Fruit fly (Drosophila melanogaster) whole organism, embryonic: ENCODE results near the gene Gga.

ENCODE experiments used
- Asciz ChIP-seq: fragments of 200-800 bp; sonication (Bioruptor generic); optimal IDR thresholded peaks from 2 replicates; lab custom pipeline; 2017; ENCODE audit warnings: missing biosample characterization, mild to moderate bottlenecking, missing genetic modification characterization, missing genetic modification reagents
- B-H2 ChIP-seq: fragments of 200-800 bp; sonication (Bioruptor generic); optimal IDR thresholded peaks from 2 replicates; lab custom pipeline; 2018; ENCODE audit warnings: missing biosample characterization, mild to moderate bottlenecking, missing genetic modification characterization
- CG10543 ChIP-seq: fragments of 200-800 bp; sonication (Bioruptor generic); optimal IDR thresholded peaks from 3 replicates; lab custom pipeline; 2017; ENCODE audit warnings: missing biosample characterization, mild to moderate bottlenecking, missing genetic modification characterization, moderate library complexity
- CG11093 ChIP-seq: fragments of 200-800 bp; sonication (Bioruptor generic); IDR thresholded peaks from 3 replicates; pipeline ENCODE4 v1.3.6; 2022; ENCODE audit warnings: missing biosample characterization, missing genetic modification characterization
- CG13287 ChIP-seq: fragments of 200-800 bp; sonication (Bioruptor generic); IDR thresholded peaks from 2 replicates; pipeline ENCODE4 v1.3.6; 2022; ENCODE audit warnings: missing biosample characterization, missing genetic modification characterization; ENCODE audit not compliant: partially characterized antibody
- CG13296 ChIP-seq: fragments of 200-800 bp; sonication (Bioruptor generic); optimal IDR thresholded peaks from 3 replicates; lab custom pipeline; 2018; ENCODE audit warnings: missing biosample characterization, mild to moderate bottlenecking, missing genetic modification characterization
- CG14050 ChIP-seq: fragments of 200-800 bp; sonication (Bioruptor generic); IDR thresholded peaks from 3 replicates; pipeline ENCODE4 v1.3.6; 2022; ENCODE audit warnings: missing biosample characterization, missing genetic modification characterization
- CG14860 ChIP-seq: fragments of 200-800 bp; sonication (Bioruptor generic); IDR thresholded peaks from 3 replicates; pipeline ENCODE4 v1.3.6; 2022; ENCODE audit warnings: missing biosample characterization, missing genetic modification characterization; ENCODE audit not compliant: partially characterized antibody
- CG15073 ChIP-seq: fragments of 200-800 bp; sonication (Bioruptor generic); optimal IDR thresholded peaks from 2 replicates; lab custom pipeline; 2016; ENCODE audit warnings: missing biosample characterization, missing genetic modification characterization
- CG1529 ChIP-seq: fragments of 200-800 bp; sonication (Bioruptor generic); optimal IDR thresholded peaks from 3 replicates; lab custom pipeline; 2018; ENCODE audit warnings: missing biosample characterization, missing genetic modification characterization
- CG2120 ChIP-seq: fragments of 200-800 bp; sonication (Bioruptor generic); optimal IDR thresholded peaks from 3 replicates; lab custom pipeline; 2016; ENCODE audit warnings: missing biosample characterization, missing genetic modification characterization
- CG30020 ChIP-seq: fragments of 200-800 bp; optimal IDR thresholded peaks from 2 replicates; lab custom pipeline; 2019; ENCODE audit warnings: missing biosample characterization, mild to moderate bottlenecking, missing genetic modification characterization, moderate library complexity
- CG30431 ChIP-seq: fragments of 200-800 bp; sonication (Bioruptor generic); optimal IDR thresholded peaks from 2 replicates; lab custom pipeline; 2017; ENCODE audit warnings: missing biosample characterization, missing genetic modification characterization
- CG3065 ChIP-seq: fragments of 200-800 bp; sonication (Bioruptor generic); optimal IDR thresholded peaks from 2 replicates; lab custom pipeline; 2016; ENCODE audit warnings: missing biosample characterization, missing genetic modification characterization
- CG3726 ChIP-seq: fragments of 200-800 bp; sonication (Bioruptor generic); IDR thresholded peaks from 3 replicates; pipeline ENCODE4, ENCODE4 v1.3.6; 2022; ENCODE audit warnings: missing biosample characterization, missing genetic modification characterization
- CG43689 ChIP-seq: fragments of 200-800 bp; sonication (Bioruptor generic); IDR thresholded peaks from 2 replicates; pipeline ENCODE4 v1.3.6; 2022; ENCODE audit warnings: missing biosample characterization, missing genetic modification characterization
- CG4424 ChIP-seq: fragments of 200-800 bp; sonication (Bioruptor generic); optimal IDR thresholded peaks from 3 replicates; lab custom pipeline; 2016; ENCODE audit warnings: missing biosample characterization, missing genetic modification characterization
- CG4707 ChIP-seq: fragments of 200-800 bp; sonication (Bioruptor generic); optimal IDR thresholded peaks from 2 replicates; lab custom pipeline; 2018; ENCODE audit warnings: missing biosample characterization, mild to moderate bottlenecking, missing genetic modification characterization, moderate library complexity
- CG6683 ChIP-seq: fragments of 200-800 bp; sonication (Bioruptor generic); optimal IDR thresholded peaks from 2 replicates; lab custom pipeline; 2017; ENCODE audit warnings: missing biosample characterization, mild to moderate bottlenecking, missing genetic modification characterization, missing genetic modification reagents
- CG8478 ChIP-seq: fragments of >200 bp; optimal IDR thresholded peaks from 2 replicates; lab custom pipeline; 2018
- CG9215 ChIP-seq: fragments of 200-800 bp; sonication (Bioruptor generic); IDR thresholded peaks from 2 replicates; pipeline ENCODE4 v1.3.6; 2022; ENCODE audit warnings: missing biosample characterization, missing genetic modification characterization
- CG9876 ChIP-seq: fragments of 200-800 bp; sonication (Bioruptor generic); optimal IDR thresholded peaks from 2 replicates; lab custom pipeline; 2016; ENCODE audit warnings: missing biosample characterization, missing genetic modification characterization
- Doc2 ChIP-seq: fragments of 200-800 bp; sonication (Bioruptor generic); IDR thresholded peaks from 2 replicates; pipeline ENCODE4 v1.3.6; 2022; ENCODE audit warnings: missing biosample characterization, missing genetic modification characterization
- Drgx ChIP-seq: fragments of 200-800 bp; sonication (Bioruptor generic); IDR thresholded peaks from 2 replicates; pipeline ENCODE4 v1.3.6; 2022; ENCODE audit warnings: missing biosample characterization, missing genetic modification characterization
- Gug ChIP-seq: fragments of 200-800 bp; sonication (Bioruptor generic); IDR thresholded peaks from 4 replicates; pipeline ENCODE4 v1.3.6; 2022; ENCODE audit warnings: missing biosample characterization, missing genetic modification characterization
- Nf-YB ChIP-seq: fragments of 200-800 bp; sonication (Bioruptor generic); optimal IDR thresholded peaks from 3 replicates; lab custom pipeline; 2019; ENCODE audit warnings: missing biosample characterization, mild to moderate bottlenecking, missing genetic modification characterization, moderate library complexity
- Sox102F ChIP-seq: fragments of 200-800 bp; sonication (Bioruptor generic); optimal IDR thresholded peaks from 2 replicates; lab custom pipeline; 2018; ENCODE audit warnings: missing biosample characterization, mild to moderate bottlenecking, missing genetic modification characterization, moderate library complexity
- Trl ChIP-seq, 3 experiments: fragments of >200 bp in 2 of 3; fragments of 200-800 bp in 1 of 3; sonication (Bioruptor generic) in 1 of 3; optimal IDR thresholded peaks; 2 replicates in 1 of 3; 3 replicates in 2 of 3; lab custom pipeline; 2016 to 2017; ENCODE audit warnings: missing biosample characterization in 1 of 3, missing genetic modification characterization in 1 of 3
- YL-1 ChIP-seq: fragments of 200-800 bp; sonication (Bioruptor generic); optimal IDR thresholded peaks from 3 replicates; lab custom pipeline; 2017; ENCODE audit warnings: missing biosample characterization, mild to moderate bottlenecking, missing genetic modification characterization
- ase ChIP-seq: fragments of 200-800 bp; sonication (Bioruptor generic); IDR thresholded peaks from 3 replicates; pipeline ENCODE4 v1.3.6; 2022; ENCODE audit warnings: missing biosample characterization, missing genetic modification characterization
- bigmax ChIP-seq: fragments of 200-800 bp; sonication (Bioruptor generic); optimal IDR thresholded peaks from 2 replicates; lab custom pipeline; 2018; ENCODE audit warnings: missing biosample characterization, mild to moderate bottlenecking, missing genetic modification characterization
- cas ChIP-seq: fragments of 200-800 bp; sonication (Bioruptor generic); IDR thresholded peaks from 2 replicates; pipeline ENCODE4 v1.3.6; 2022; ENCODE audit warnings: missing biosample characterization, missing genetic modification characterization
- cato ChIP-seq: fragments of 200-800 bp; sonication (Bioruptor generic); optimal IDR thresholded peaks from 2 replicates; lab custom pipeline; 2016; ENCODE audit warnings: missing biosample characterization, missing genetic modification characterization, borderline replicate concordance
- chinmo ChIP-seq: fragments of 200-800 bp; sonication (Bioruptor generic); IDR thresholded peaks from 4 replicates; pipeline ENCODE4 v1.3.6; 2022; ENCODE audit warnings: missing biosample characterization, missing genetic modification characterization; ENCODE audit not compliant: partially characterized antibody
- dimm ChIP-seq: fragments of 200-800 bp; sonication (Bioruptor generic); IDR thresholded peaks from 2 replicates; pipeline ENCODE4 v1.3.6; 2022; ENCODE audit warnings: missing biosample characterization, missing genetic modification characterization
- hbn ChIP-seq: fragments of 200-800 bp; sonication (Bioruptor generic); IDR thresholded peaks from 2 replicates; pipeline ENCODE4 v1.3.6; 2022; ENCODE audit warnings: missing biosample characterization, missing genetic modification characterization; ENCODE audit not compliant: partially characterized antibody
- lbe ChIP-seq: fragments of 200-800 bp; sonication (Bioruptor generic); optimal IDR thresholded peaks from 2 replicates; lab custom pipeline; 2016; ENCODE audit warnings: missing biosample characterization, mild to moderate bottlenecking, missing genetic modification characterization
- lola ChIP-seq, 3 experiments: fragments of >200 bp in 2 of 3; fragments of 200-800 bp in 1 of 3; sonication (Bioruptor generic) in 1 of 3; optimal IDR thresholded peaks; 2 replicates each; lab custom pipeline; 2017 to 2019; ENCODE audit warnings: missing biosample characterization in 3 of 3, missing genetic modification characterization in 3 of 3, mild to moderate bottlenecking in 1 of 3, moderate library complexity in 1 of 3
- nerfin-2 ChIP-seq: fragments of 200-800 bp; sonication (Bioruptor generic); IDR thresholded peaks from 2 replicates; pipeline ENCODE4 v1.3.6; 2022; ENCODE audit warnings: missing biosample characterization, missing genetic modification characterization; ENCODE audit not compliant: partially characterized antibody
- ro ChIP-seq: fragments of 200-800 bp; sonication (Bioruptor generic); IDR thresholded peaks from 2 replicates; pipeline ENCODE4 v1.3.6; 2022; ENCODE audit warnings: missing biosample characterization, missing genetic modification characterization
- schlank ChIP-seq: fragments of 200-800 bp; sonication (Bioruptor generic); optimal IDR thresholded peaks from 2 replicates; lab custom pipeline; 2018; ENCODE audit warnings: missing biosample characterization, mild to moderate bottlenecking, missing genetic modification characterization
- sens-2 ChIP-seq: fragments of 200-800 bp; sonication (Bioruptor generic); IDR thresholded peaks from 2 replicates; pipeline ENCODE4 v1.3.6; 2022; ENCODE audit warnings: missing biosample characterization, missing genetic modification characterization
- tio ChIP-seq: fragments of 200-800 bp; sonication (Bioruptor generic); optimal IDR thresholded peaks from 2 replicates; lab custom pipeline; 2017; ENCODE audit warnings: missing biosample characterization, missing genetic modification characterization, inconsistent platforms
- tll ChIP-seq, 2 experiments: fragments of 200-800 bp in 1 of 2; fragments of >200 bp in 1 of 2; sonication (Bioruptor generic) in 1 of 2; optimal IDR thresholded peaks; 2 replicates each; lab custom pipeline; 2017 to 2019; ENCODE audit warnings: missing biosample characterization in 2 of 2, missing genetic modification characterization in 2 of 2, mild to moderate bottlenecking in 1 of 2, moderate library complexity in 1 of 2
- ttk ChIP-seq: fragments of 200-800 bp; sonication (Bioruptor generic); IDR thresholded peaks from 2 replicates; pipeline ENCODE4 v2.1.2; 2022; ENCODE audit warnings: missing biosample characterization, missing genetic modification characterization
- twi ChIP-seq: fragments of 200-800 bp; optimal IDR thresholded peaks from 2 replicates; lab custom pipeline; 2019; ENCODE audit warnings: missing biosample characterization, mild to moderate bottlenecking, missing genetic modification characterization, moderate library complexity
- unc-4 ChIP-seq: fragments of 200-800 bp; sonication (Bioruptor generic); IDR thresholded peaks from 2 replicates; pipeline ENCODE4 v1.3.6; 2022; ENCODE audit warnings: missing biosample characterization, missing genetic modification characterization; ENCODE audit not compliant: partially characterized antibody
- yki ChIP-seq: fragments of >200 bp; optimal IDR thresholded peaks from 3 replicates; lab custom pipeline; 2018

Gga gene

DNA sequence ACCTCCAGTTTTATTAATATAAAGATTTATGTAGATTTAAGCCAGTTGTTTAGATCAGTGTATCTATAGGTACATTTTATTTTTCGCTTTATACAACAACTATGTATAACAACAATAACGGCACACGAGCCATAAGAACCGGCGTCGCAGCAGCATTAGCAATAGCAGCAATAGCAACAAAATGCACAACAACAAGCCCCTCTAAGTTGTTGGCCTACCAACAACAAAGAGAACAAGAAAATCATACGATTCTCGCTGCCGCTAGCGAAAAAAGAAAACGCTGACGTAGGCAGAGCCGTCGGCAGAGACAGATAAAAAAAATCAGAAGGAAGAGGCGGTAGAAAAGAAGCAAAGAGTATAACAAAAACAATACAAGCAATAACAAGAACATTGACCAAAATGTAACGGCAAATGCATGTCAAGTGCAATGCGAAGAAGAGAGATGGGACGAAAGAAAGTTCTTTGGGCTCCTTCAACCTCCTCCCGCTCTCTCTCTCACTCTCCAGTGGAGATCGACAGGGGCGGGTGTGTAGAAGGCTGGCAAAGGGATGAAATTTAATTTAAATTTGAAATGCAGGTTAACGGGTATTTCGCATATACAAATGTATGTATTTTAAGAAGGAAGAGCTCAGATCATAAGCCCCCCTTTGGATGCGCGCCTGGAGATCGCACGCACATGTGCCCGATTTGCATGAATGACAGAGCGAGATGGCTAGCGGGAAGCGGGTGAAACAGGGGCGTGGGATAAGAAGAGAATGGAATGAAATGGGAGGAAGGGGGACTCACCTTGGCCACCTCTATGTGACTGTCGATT, 21.9 kb upstream of the Gga start (continued):
- TF ChIP-seq cas (peak; percentile 95), unc-4 (GFP tag; lab: Robert Waterston, UW) (no peak), CG3065 (GFP tag; lab: Kevin White, UChicago) (peak; percentile 97), ro (GFP tag; lab: Robert Waterston, UW) (peak; percentile 98), nerfin-2 (GFP tag; lab: Robert Waterston, UW) (no peak), CG3726 (GFP tag; lab: Robert Waterston, UW) (peak; percentile 98), Trl (optimal IDR thresholded peaks at IDR 0.05; lab: Kevin White, UChicago) (peak; percentile 11 to 32), Trl (GFP tag; optimal IDR thresholded peaks at IDR 0.05; lab: Kevin White, UChicago) (peak; percentile 99), CG30431 (GFP tag; lab: Kevin White, UChicago) (peak; percentile 99), Sox102F (peak; percentile 99), CG13287 (GFP tag; lab: Robert Waterston, UW) (no peak), CG30020 (tag; lab: Kevin White, UChicago) (peak; percentile 83), tll (GFP tag; optimal IDR thresholded peaks at IDR 0.05; lab: Kevin White, UChicago) (peak in 1 of 2 experiments; percentile 65), tio (peak; percentile 97), CG11093 (GFP tag; lab: Robert Waterston, UW) (peak; percentile 98), CG9876 (GFP tag; lab: Kevin White, UChicago) (peak; percentile 97), lola (GFP tag; optimal IDR thresholded peaks at IDR 0.05; lab: Kevin White, UChicago) (peak in 1 of 3 experiments; percentile 99), dimm (peak; percentile 98), CG2120 (GFP tag; lab: Kevin White, UChicago) (peak; percentile 99), CG13296 (peak; percentile 87), CG1529 (GFP tag; lab: Kevin White, UChicago) (peak; percentile 98), CG14050 (GFP tag; lab: Robert Waterston, UW) (peak; percentile 96), CG43689 (peak; percentile 94), CG9215 (peak; percentile 97), CG15073 (GFP tag; lab: Kevin White, UChicago) (peak; percentile 89), schlank (peak; percentile 96), CG10543 (peak; percentile 64), CG14860 (GFP tag; lab: Robert Waterston, UW) (no peak), CG8478 (no peak), hbn (GFP tag; lab: Robert Waterston, UW) (no peak), Nf-YB (GFP tag; lab: Kevin White, UChicago) (peak; percentile 86), yki (lab: Kevin White, UChicago) (no peak), B-H2 (GFP tag; lab: Kevin White, UChicago) (peak; percentile 67), ase (GFP tag; lab: Robert Waterston, UW) (peak; percentile 98), CG4424 (peak; percentile 98), bigmax (GFP tag; lab: Kevin White, UChicago) (peak; percentile 59), CG6683 (GFP tag; lab: Kevin White, UChicago) (peak; percentile 91), ttk (peak; percentile 98), Asciz (peak; percentile 95), YL-1 (GFP tag; lab: Kevin White, UChicago) (peak; percentile 72), Gug (peak; percentile 99), sens-2 (peak; percentile 98), CG4707 (GFP tag; lab: Kevin White, UChicago) (peak; percentile 96), chinmo (GFP tag; lab: Robert Waterston, UW) (peak; percentile 90; the same call in 2 of the 4 replicates), Drgx (GFP tag; lab: Robert Waterston, UW) (peak; percentile 98), lbe (GFP tag; lab: Kevin White, UChicago) (peak; percentile 98), cato (GFP tag; lab: Kevin White, UChicago) (peak; percentile 98), Doc2 (peak; percentile 89), twi (peak; percentile 96)
